Worm (Caenorhabditis elegans) whole organism, L1 larva: ENCODE measurements around the gene maph-1.3.
A peak's percentile ranks its signal among the peaks of the same experiment; 100 is the strongest.

ENCODE experiments used
- elt-2 ChIP-seq: sonication (generic microtip); optimal IDR thresholded peaks from 2 replicates; lab custom pipeline; 2016; ENCODE audit warnings: missing genetic modification characterization, mild to moderate bottlenecking, inconsistent platforms, missing compliant biosample characterization, missing genetic modification reagents
- unc-86 ChIP-seq: sonication (generic microtip); optimal IDR thresholded peaks from 2 replicates; lab custom pipeline; 2016; ENCODE audit warnings: missing genetic modification characterization, missing compliant biosample characterization
- zag-1 ChIP-seq: fragments of 150-350 bp; optimal IDR thresholded peaks from 2 replicates; lab custom pipeline; 2014; ENCODE audit warnings: missing biosample characterization, missing genetic modification characterization

DNA sequence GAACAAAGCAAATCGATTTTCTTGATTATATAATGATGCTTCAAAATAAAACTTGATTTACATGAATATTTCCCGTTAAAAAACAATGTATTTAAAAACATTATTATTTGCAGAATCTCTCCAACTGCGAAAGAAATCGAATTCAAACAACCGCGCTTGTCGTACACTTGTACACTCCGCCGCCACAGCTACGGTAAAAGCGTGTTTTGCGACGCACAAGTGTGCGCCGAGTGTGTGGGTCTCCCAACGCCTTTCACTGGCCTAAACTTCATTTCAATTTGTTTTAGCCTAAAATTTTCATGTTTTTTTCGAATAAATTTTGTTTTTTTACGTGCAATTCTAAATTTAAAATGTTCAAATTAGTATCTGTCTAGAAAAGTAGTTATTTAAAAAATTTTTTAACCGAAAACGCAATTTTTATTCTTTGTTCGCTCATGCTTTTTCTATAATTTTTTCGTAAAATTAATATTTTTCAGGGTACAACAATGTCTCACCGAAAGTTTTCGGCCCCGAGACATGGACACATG lies 22.7 kb downstream of the maph-1.3 start, which contains the start of gene rpl-3:
- peak; percentile 99 for TF ChIP-seq zag-1 (tag; lab: Kevin White, UChicago)
- TF ChIP-seq unc-86 (tag; lab: Kevin White, UChicago), result peak; percentile 100
- peak; percentile 99 for TF ChIP-seq elt-2 (tag; lab: Kevin White, UChicago)
